Fruit fly (Drosophila melanogaster) whole organism, embryonic: ENCODE results near the gene Polr3I.

Experiments used
- Adf1 ChIP-seq: fragments of 200-800 bp; sonication (Bioruptor generic); IDR thresholded peaks from 2 replicates; pipeline ENCODE4 v1.3.6; 2022; ENCODE audit warnings: missing biosample characterization, missing genetic modification characterization
- Aef1 ChIP-seq: fragments of 200-800 bp; sonication (Bioruptor generic); IDR thresholded peaks from 3 replicates; pipeline ENCODE4 v1.3.6; 2022; ENCODE audit warnings: missing biosample characterization, missing genetic modification characterization
- Awh ChIP-seq: fragments of 200-800 bp; sonication (Bioruptor generic); IDR thresholded peaks from 2 replicates; pipeline ENCODE4, ENCODE4 v1.3.6; 2022; ENCODE audit warnings: missing biosample characterization, missing genetic modification characterization
- CG10267 ChIP-seq: fragments of 200-800 bp; sonication (Bioruptor generic); optimal IDR thresholded peaks from 2 replicates; lab custom pipeline; 2018; ENCODE audit warnings: missing biosample characterization, mild to moderate bottlenecking, missing genetic modification characterization, moderate library complexity
- CG10565 ChIP-seq: fragments of 200-800 bp; sonication (Bioruptor generic); optimal IDR thresholded peaks from 3 replicates; lab custom pipeline; 2016; ENCODE audit warnings: missing biosample characterization, mild to moderate bottlenecking, missing genetic modification characterization
- CG10979 ChIP-seq: fragments of 200-800 bp; sonication (Bioruptor generic); optimal IDR thresholded peaks from 2 replicates; lab custom pipeline; 2018; ENCODE audit warnings: missing biosample characterization, mild to moderate bottlenecking, missing genetic modification characterization, moderate library complexity
- CG11247 ChIP-seq: fragments of 200-800 bp; sonication (Bioruptor generic); IDR thresholded peaks from 2 replicates; pipeline ENCODE4 v1.3.6; 2022; ENCODE audit warnings: missing biosample characterization, missing genetic modification characterization
- CG12769 ChIP-seq: fragments of 200-800 bp; sonication (Bioruptor generic); optimal IDR thresholded peaks from 2 replicates; lab custom pipeline; 2019; ENCODE audit warnings: missing biosample characterization, mild to moderate bottlenecking, missing genetic modification characterization, moderate library complexity
- CG13287 ChIP-seq: fragments of 200-800 bp; sonication (Bioruptor generic); IDR thresholded peaks from 2 replicates; pipeline ENCODE4 v1.3.6; 2022; ENCODE audit warnings: missing biosample characterization, missing genetic modification characterization; ENCODE audit not compliant: partially characterized antibody
- CG13894 ChIP-seq: fragments of 200-800 bp; sonication (Bioruptor generic); optimal IDR thresholded peaks from 3 replicates; lab custom pipeline; 2018; ENCODE audit warnings: missing biosample characterization, mild to moderate bottlenecking, missing genetic modification characterization, moderate library complexity
- CG15514 ChIP-seq: fragments of 200-800 bp; sonication (Bioruptor generic); optimal IDR thresholded peaks from 3 replicates; lab custom pipeline; 2017; ENCODE audit warnings: missing biosample characterization, missing genetic modification characterization, mild to moderate bottlenecking, moderate library complexity, missing genetic modification reagents
- CG1832 ChIP-seq: fragments of 200-800 bp; sonication (Bioruptor generic); optimal IDR thresholded peaks from 2 replicates; lab custom pipeline; 2017; ENCODE audit warnings: missing biosample characterization, mild to moderate bottlenecking, missing genetic modification characterization, inconsistent platforms
- CG2116 ChIP-seq: fragments of 200-800 bp; sonication (Bioruptor generic); optimal IDR thresholded peaks from 3 replicates; lab custom pipeline; 2018; ENCODE audit warnings: missing biosample characterization, mild to moderate bottlenecking, missing genetic modification characterization
- CG30431 ChIP-seq: fragments of 200-800 bp; sonication (Bioruptor generic); optimal IDR thresholded peaks from 2 replicates; lab custom pipeline; 2017; ENCODE audit warnings: missing biosample characterization, missing genetic modification characterization
- CG3163 ChIP-seq: fragments of 200-800 bp; sonication (Bioruptor generic); optimal IDR thresholded peaks from 3 replicates; lab custom pipeline; 2016; ENCODE audit warnings: missing biosample characterization, missing genetic modification characterization
- CG32532 ChIP-seq: fragments of 200-800 bp; sonication (Bioruptor generic); IDR thresholded peaks from 2 replicates; pipeline ENCODE4 v1.3.6; 2022; ENCODE audit warnings: missing biosample characterization, missing genetic modification characterization
- CG33213 ChIP-seq: fragments of 200-800 bp; sonication (Bioruptor generic); optimal IDR thresholded peaks from 3 replicates; lab custom pipeline; 2016; ENCODE audit warnings: missing biosample characterization, missing genetic modification characterization
- CG4360 ChIP-seq: fragments of 200-800 bp; sonication (Bioruptor generic); IDR thresholded peaks from 2 replicates; pipeline ENCODE4 v1.3.6; 2022; ENCODE audit warnings: missing biosample characterization, missing genetic modification characterization
- CG4707 ChIP-seq: fragments of 200-800 bp; sonication (Bioruptor generic); optimal IDR thresholded peaks from 2 replicates; lab custom pipeline; 2018; ENCODE audit warnings: missing biosample characterization, mild to moderate bottlenecking, missing genetic modification characterization, moderate library complexity
- CG5180 ChIP-seq: fragments of 200-800 bp; sonication (Bioruptor generic); optimal IDR thresholded peaks from 3 replicates; lab custom pipeline; 2017; ENCODE audit warnings: missing biosample characterization, missing genetic modification characterization, mild to moderate bottlenecking, moderate library complexity, missing genetic modification reagents
- CG9932 ChIP-seq: fragments of 200-800 bp; sonication (Bioruptor generic); IDR thresholded peaks from 2 replicates; pipeline ENCODE4 v1.3.6; 2022; ENCODE audit warnings: missing biosample characterization, missing genetic modification characterization
- Deaf1 ChIP-seq: fragments of 200-800 bp; optimal IDR thresholded peaks from 3 replicates; lab custom pipeline; 2019; ENCODE audit warnings: missing biosample characterization, mild to moderate bottlenecking, missing genetic modification characterization, moderate library complexity
- Dek ChIP-seq: fragments of 200-800 bp; sonication (Bioruptor generic); optimal IDR thresholded peaks from 3 replicates; lab custom pipeline; 2019; ENCODE audit warnings: missing biosample characterization, mild to moderate bottlenecking, missing genetic modification characterization, moderate library complexity
- H2.0 ChIP-seq: fragments of 200-800 bp; sonication (Bioruptor generic); IDR thresholded peaks from 2 replicates; pipeline ENCODE4 v1.3.6; 2022; ENCODE audit warnings: missing biosample characterization, missing genetic modification characterization
- Med ChIP-seq: fragments of 200-800 bp; sonication (Bioruptor generic); peaks from one replicate; lab custom pipeline; 2016; ENCODE audit warnings: missing biosample characterization, missing genetic modification characterization, mild to moderate bottlenecking, inconsistent platforms, moderate library complexity
- Nf-YA ChIP-seq: fragments of 200-800 bp; sonication (Bioruptor generic); IDR thresholded peaks from 2 replicates; pipeline ENCODE4 v1.3.6; 2022; ENCODE audit warnings: missing biosample characterization, missing genetic modification characterization
- Nf-YB ChIP-seq: fragments of 200-800 bp; sonication (Bioruptor generic); optimal IDR thresholded peaks from 3 replicates; lab custom pipeline; 2019; ENCODE audit warnings: missing biosample characterization, mild to moderate bottlenecking, missing genetic modification characterization, moderate library complexity
- Pdp1 ChIP-seq, 2 experiments: fragments of 200-800 bp; sonication (Bioruptor generic); optimal IDR thresholded peaks; 3 replicates each; lab custom pipeline; 2016; ENCODE audit warnings: missing biosample characterization in 2 of 2, missing genetic modification characterization in 2 of 2, mild to moderate bottlenecking in 1 of 2, moderate library complexity in 1 of 2
- Trl ChIP-seq, 3 experiments: fragments of >200 bp in 2 of 3; fragments of 200-800 bp in 1 of 3; sonication (Bioruptor generic) in 1 of 3; optimal IDR thresholded peaks; 2 replicates in 1 of 3; 3 replicates in 2 of 3; lab custom pipeline; 2016 to 2017; ENCODE audit warnings: missing biosample characterization in 1 of 3, missing genetic modification characterization in 1 of 3
- abd-A ChIP-seq: fragments of 200-800 bp; sonication (Bioruptor generic); optimal IDR thresholded peaks from 3 replicates; lab custom pipeline; 2019; ENCODE audit warnings: missing biosample characterization, mild to moderate bottlenecking, missing genetic modification characterization, moderate library complexity
- chif ChIP-seq, 2 experiments: fragments of 200-800 bp; sonication (Bioruptor generic); optimal IDR thresholded peaks; 3 replicates each; lab custom pipeline; 2016; ENCODE audit warnings: missing biosample characterization in 2 of 2, missing genetic modification characterization in 2 of 2
- chinmo ChIP-seq: fragments of 200-800 bp; sonication (Bioruptor generic); IDR thresholded peaks from 4 replicates; pipeline ENCODE4 v1.3.6; 2022; ENCODE audit warnings: missing biosample characterization, missing genetic modification characterization; ENCODE audit not compliant: partially characterized antibody
- eyg ChIP-seq: fragments of 200-800 bp; sonication (Bioruptor generic); optimal IDR thresholded peaks from 3 replicates; lab custom pipeline; 2016; ENCODE audit warnings: missing biosample characterization, missing genetic modification characterization
- gcm ChIP-seq: fragments of 200-800 bp; sonication (Bioruptor generic); optimal IDR thresholded peaks from 2 replicates; lab custom pipeline; 2019; ENCODE audit warnings: missing biosample characterization, mild to moderate bottlenecking, missing genetic modification characterization, moderate library complexity
- grn ChIP-seq: fragments of 200-800 bp; sonication (Bioruptor generic); optimal IDR thresholded peaks from 3 replicates; lab custom pipeline; 2017; ENCODE audit warnings: missing biosample characterization, missing genetic modification characterization
- h ChIP-seq: fragments of >200 bp; optimal IDR thresholded peaks from 2 replicates; lab custom pipeline; 2017
- klu ChIP-seq: fragments of 200-800 bp; sonication (Bioruptor generic); IDR thresholded peaks from 2 replicates; pipeline ENCODE4 v1.3.6; 2022; ENCODE audit warnings: missing biosample characterization, missing genetic modification characterization
- nom ChIP-seq: fragments of 200-800 bp; sonication (Bioruptor generic); optimal IDR thresholded peaks from 2 replicates; lab custom pipeline; 2017; ENCODE audit warnings: missing biosample characterization, missing genetic modification characterization, mild to moderate bottlenecking, moderate library complexity, missing genetic modification reagents
- peb ChIP-seq: fragments of 200-800 bp; sonication (Bioruptor generic); IDR thresholded peaks from 2 replicates; pipeline ENCODE4 v1.3.6; 2022; ENCODE audit warnings: missing biosample characterization, missing genetic modification characterization
- pfk ChIP-seq: fragments of 200-800 bp; sonication (Bioruptor generic); optimal IDR thresholded peaks from 2 replicates; lab custom pipeline; 2018; ENCODE audit warnings: missing biosample characterization, mild to moderate bottlenecking, missing genetic modification characterization, moderate library complexity
- pnt ChIP-seq: fragments of 200-800 bp; sonication (Bioruptor generic); optimal IDR thresholded peaks from 3 replicates; lab custom pipeline; 2016; ENCODE audit warnings: missing biosample characterization, missing genetic modification characterization
- ranshi ChIP-seq: fragments of 200-800 bp; sonication (Bioruptor generic); IDR thresholded peaks from 2 replicates; pipeline ENCODE4 v1.3.6; 2022; ENCODE audit warnings: missing biosample characterization, missing genetic modification characterization
- row ChIP-seq: fragments of 200-800 bp; sonication (Bioruptor generic); IDR thresholded peaks from 3 replicates; pipeline ENCODE4 v1.3.6; 2022; ENCODE audit warnings: missing biosample characterization, missing genetic modification characterization
- sima ChIP-seq: fragments of 200-800 bp; sonication (Bioruptor generic); optimal IDR thresholded peaks from 2 replicates; lab custom pipeline; 2016; ENCODE audit warnings: missing biosample characterization, missing genetic modification characterization
- slbo ChIP-seq: fragments of 200-800 bp; sonication (Bioruptor generic); IDR thresholded peaks from 2 replicates; pipeline ENCODE4 v1.3.6; 2022; ENCODE audit warnings: missing biosample characterization, missing genetic modification characterization
- so ChIP-seq: fragments of 200-800 bp; sonication (Bioruptor generic); IDR thresholded peaks from 3 replicates; pipeline ENCODE4 v1.3.6; 2022; ENCODE audit warnings: missing biosample characterization, missing genetic modification characterization
- twi ChIP-seq: fragments of 200-800 bp; optimal IDR thresholded peaks from 2 replicates; lab custom pipeline; 2019; ENCODE audit warnings: missing biosample characterization, mild to moderate bottlenecking, missing genetic modification characterization, moderate library complexity

The Polr3I gene

DNA sequence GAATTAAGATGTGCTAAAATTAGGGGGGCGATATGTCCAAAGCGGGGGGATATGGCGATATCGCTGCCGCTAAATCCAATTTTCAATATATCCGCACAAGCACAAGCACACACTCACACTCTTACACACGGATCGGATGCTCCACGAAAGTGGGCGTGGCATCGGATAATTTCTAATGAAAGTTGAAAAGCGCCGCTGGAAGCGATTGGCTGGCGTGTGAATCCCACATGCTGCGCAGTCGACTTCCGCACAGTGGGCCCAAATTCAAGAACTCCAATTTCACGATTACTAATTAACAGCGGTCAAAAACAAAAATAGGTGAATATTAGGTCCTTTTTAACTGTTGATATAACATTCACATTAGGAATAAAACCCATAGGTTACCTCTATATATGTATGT, 27.6 kb downstream of the Polr3I start:
- no peak for TF ChIP-seq CG10267 (tag; lab: Kevin White, UChicago)
- 0 out of 4 replicates have a peak, but pooled peaks have one; percentile 37 for TF ChIP-seq chinmo (GFP tag; lab: Robert Waterston, UW)
- TF ChIP-seq CG10565 (GFP tag; lab: Kevin White, UChicago): no peak
- TF ChIP-seq CG2116 (GFP tag; lab: Kevin White, UChicago): no peak
- no peak for TF ChIP-seq row (GFP tag; lab: Robert Waterston, UW)
- no peak for TF ChIP-seq CG33213 (GFP tag; lab: Kevin White, UChicago)
- no peak for TF ChIP-seq H2.0 (GFP tag; lab: Robert Waterston, UW)
- no peak for TF ChIP-seq CG5180
- TF ChIP-seq slbo (GFP tag; lab: Robert Waterston, UW): no peak
- no peak for TF ChIP-seq gcm (GFP tag; lab: Kevin White, UChicago)
- no peak for TF ChIP-seq sima (GFP tag; lab: Kevin White, UChicago)
- no peak for TF ChIP-seq CG10979
- TF ChIP-seq Dek (tag; lab: Kevin White, UChicago): no peak
- TF ChIP-seq Nf-YA (GFP tag; lab: Robert Waterston, UW): no peak
- no peak for TF ChIP-seq pnt
- peak; percentile 60 for TF ChIP-seq Nf-YB (GFP tag; lab: Kevin White, UChicago)
- no peak for TF ChIP-seq twi (tag; lab: Kevin White, UChicago)

DNA sequence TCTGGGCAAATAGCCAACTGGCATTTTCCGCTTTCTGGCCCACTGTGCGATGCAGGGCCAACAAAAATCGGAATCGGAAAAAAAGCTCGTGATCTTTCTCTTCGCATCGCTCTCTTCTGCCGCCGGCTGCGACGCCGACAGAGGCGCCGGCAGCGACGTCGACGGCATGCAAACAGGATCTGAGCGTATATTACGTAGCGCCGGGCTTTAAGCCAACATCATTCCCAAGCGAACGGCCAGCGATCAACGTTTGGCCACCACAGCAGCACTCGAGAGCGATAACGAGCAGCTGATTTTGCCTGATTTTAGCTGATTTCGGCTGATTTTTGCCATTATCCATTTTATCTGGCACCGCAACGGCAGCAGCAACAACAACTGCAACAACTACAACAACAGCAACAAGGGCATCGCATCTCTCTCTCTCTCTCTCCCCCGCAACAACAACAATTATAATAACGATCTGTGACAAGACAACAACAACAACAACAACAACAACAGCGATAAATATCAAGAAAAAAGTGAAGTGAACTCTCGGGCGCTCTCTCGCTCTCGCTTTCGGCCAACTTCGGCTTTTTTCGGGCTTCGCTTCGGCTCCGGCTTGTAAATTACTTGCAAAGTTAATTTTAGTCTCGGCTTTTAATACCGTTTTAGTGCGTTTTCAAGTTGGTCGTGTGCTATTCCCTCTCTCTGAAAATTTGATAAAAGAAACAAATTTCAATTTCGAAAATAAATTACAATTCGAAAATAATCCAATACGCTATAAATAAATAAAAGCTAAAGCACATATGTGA, 28.8 kb downstream of the Polr3I start, which contains the start of gene CG4928:
Gene CG4928 (plus strand): TSS at position 216 of the 791 bp plus-strand sequence.
- no peak for TF ChIP-seq CG30431 (GFP tag; lab: Kevin White, UChicago)
- peak; percentile 0 for TF ChIP-seq nom
- peak; percentile 75 for TF ChIP-seq abd-A (tag; lab: Kevin White, UChicago)
- TF ChIP-seq Pdp1 (GFP tag; optimal IDR thresholded peaks at IDR 0.05; lab: Kevin White, UChicago): peak in 1 of 2 experiments; percentile 18
- TF ChIP-seq Awh (GFP tag; lab: Robert Waterston, UW): 0 out of 2 replicates have a peak, but pooled peaks have one; percentile 19
- TF ChIP-seq Adf1 (GFP tag; lab: Robert Waterston, UW): peak; percentile 89
- peak; percentile 94; the same call in 3 of the 4 replicates for TF ChIP-seq chinmo (GFP tag; lab: Robert Waterston, UW)
- TF ChIP-seq CG4360 (GFP tag; lab: Robert Waterston, UW): peak; percentile 84
- TF ChIP-seq grn (GFP tag; lab: Kevin White, UChicago): peak; percentile 45
- no peak for TF ChIP-seq ranshi
- 0 out of 3 replicates have a peak, but pooled peaks have one; percentile 18 for TF ChIP-seq Aef1
- TF ChIP-seq peb (GFP tag; lab: Robert Waterston, UW): no peak
- TF ChIP-seq klu (GFP tag; lab: Robert Waterston, UW): 0 out of 2 replicates have a peak, but pooled peaks have one; percentile 20
- TF ChIP-seq pfk (GFP tag; lab: Kevin White, UChicago): no peak
- peak; percentile 38 to 73 for TF ChIP-seq Trl (optimal IDR thresholded peaks at IDR 0.05; lab: Kevin White, UChicago)
- no peak for TF ChIP-seq Trl (GFP tag; optimal IDR thresholded peaks at IDR 0.05; lab: Kevin White, UChicago)
- TF ChIP-seq slbo (GFP tag; lab: Robert Waterston, UW): peak; percentile 45; the same call in 1 of the 2 replicates
- peak; percentile 11; the same call in 1 of the 2 replicates for TF ChIP-seq CG13287 (GFP tag; lab: Robert Waterston, UW)
- TF ChIP-seq CG4707 (GFP tag; lab: Kevin White, UChicago): peak; percentile 19
- peak; percentile 14 for TF ChIP-seq CG3163 (GFP tag; lab: Kevin White, UChicago)
- TF ChIP-seq CG1832 (GFP tag; lab: Kevin White, UChicago): no peak
- no peak for TF ChIP-seq h (lab: Kevin White, UChicago)
- TF ChIP-seq CG13894 (tag; lab: Kevin White, UChicago): peak; percentile 46
- 0 out of 2 replicates have a peak, but pooled peaks have one; percentile 29 for TF ChIP-seq CG9932 (GFP tag; lab: Robert Waterston, UW)
- TF ChIP-seq Med (GFP tag; lab: Kevin White, UChicago): peak; percentile 57
- peak; percentile 46 for TF ChIP-seq CG12769 (tag; lab: Kevin White, UChicago)
- no peak for TF ChIP-seq eyg (GFP tag; lab: Kevin White, UChicago)
- TF ChIP-seq so (GFP tag; lab: Robert Waterston, UW): 0 out of 3 replicates have a peak, but pooled peaks have one; percentile 22
- TF ChIP-seq CG32532 (GFP tag; lab: Robert Waterston, UW): 0 out of 2 replicates have a peak, but pooled peaks have one; percentile 19
- TF ChIP-seq Deaf1: peak; percentile 96
- no peak for TF ChIP-seq CG11247
- no peak for TF ChIP-seq chif (GFP tag; optimal IDR thresholded peaks at IDR 0.05; lab: Kevin White, UChicago)
- peak; percentile 5 for TF ChIP-seq CG15514 (GFP tag; lab: Kevin White, UChicago)
